In the genomic region with DNA sequence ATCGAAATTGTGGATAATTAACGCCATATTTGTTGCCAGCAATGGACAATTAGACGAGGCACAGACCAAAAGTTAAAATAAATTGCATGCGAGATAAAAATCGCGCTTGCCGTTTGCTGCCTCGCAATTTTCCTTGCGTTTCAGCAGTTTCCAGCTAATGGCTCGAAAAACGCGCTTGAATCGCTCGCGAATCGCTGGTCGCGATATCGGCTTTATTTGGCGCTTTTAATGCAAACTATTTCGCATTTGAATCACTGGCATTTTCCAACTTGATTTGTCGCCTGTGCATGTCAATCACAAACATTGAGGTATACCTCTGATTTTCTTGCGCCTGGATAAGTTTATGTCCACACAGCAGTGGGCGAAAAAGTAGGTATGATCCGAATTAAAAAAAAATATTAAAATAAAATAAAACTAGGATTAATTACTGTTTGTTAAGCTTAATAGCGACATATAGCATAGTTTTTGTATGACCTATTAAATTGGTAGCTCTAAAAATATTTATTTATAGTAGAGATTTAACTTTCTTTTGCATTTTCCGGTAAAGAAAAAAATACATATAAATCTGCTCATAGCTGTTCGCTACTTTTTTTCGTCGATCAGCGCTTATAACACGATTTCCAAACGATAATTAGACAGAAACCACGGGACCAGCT, we compare ENCODE assay signal across 3 fruit fly cellular contexts.
TF ChIP-seq lines count a peak whose summit lies in the region.

No protein-coding gene starts in this region.

- no peak for TF ChIP-seq CTCF in whole organism, embryonic (GFP tag; optimal IDR thresholded peaks at IDR 0.05; lab: Kevin White, UChicago)

TF ChIP-seq in whole organism, embryonic, 481 proteins besides CTCF, POLR2A, EP300 and RAD21 (continues in another document):
- TF ChIP-seq Drgx (GFP tag; IDR thresholded peaks at IDR 0.05; lab: Robert Waterston, UW) (peak; percentile 56; the same call in 1 of the 2 replicates), CG17359 (tag; optimal IDR thresholded peaks at IDR 0.05; lab: Kevin White, UChicago) (peak; percentile 44), bsh (GFP tag; optimal IDR thresholded peaks at IDR 0.05; lab: Kevin White, UChicago) (peak in 1 of 2 experiments; percentile 28), unpg (GFP tag; optimal IDR thresholded peaks at IDR 0.05; lab: Kevin White, UChicago) (peak; percentile 1), Xrp1 (GFP tag; IDR thresholded peaks at IDR 0.05; lab: Robert Waterston, UW) (peak; percentile 14; the same call in 1 of the 2 replicates), Hr51 (GFP tag; optimal IDR thresholded peaks at IDR 0.05; lab: Kevin White, UChicago) (peak in 1 of 2 experiments; percentile 13), en (GFP tag; optimal IDR thresholded peaks at IDR 0.05; lab: Kevin White, UChicago) (no peak), cas (GFP tag; IDR thresholded peaks at IDR 0.05; lab: Robert Waterston, UW) (no peak), ab (GFP tag; optimal IDR thresholded peaks at IDR 0.05; lab: Kevin White, UChicago) (no peak), gro (GFP tag; optimal IDR thresholded peaks at IDR 0.05; lab: Kevin White, UChicago) (no peak), CG11696 (GFP tag; IDR thresholded peaks at IDR 0.05; lab: Robert Waterston, UW) (peak; percentile 65; the same call in 1 of the 2 replicates), dmrt11E (tag; optimal IDR thresholded peaks at IDR 0.05; lab: Kevin White, UChicago) (peak; percentile 9), sens (GFP tag; lab: Kevin White, UChicago) (peak; percentile 8), CG11504 (tag; optimal IDR thresholded peaks at IDR 0.05; lab: Kevin White, UChicago) (peak; percentile 41), phol (tag; optimal IDR thresholded peaks at IDR 0.05; lab: Kevin White, UChicago) (peak; percentile 5), row (GFP tag; IDR thresholded peaks at IDR 0.05; lab: Robert Waterston, UW) (peak; percentile 41; the same call in 1 of the 3 replicates), Blimp-1 (GFP tag; optimal IDR thresholded peaks at IDR 0.05; lab: Kevin White, UChicago) (peak; percentile 29), gem (tag; optimal IDR thresholded peaks at IDR 0.05; lab: Kevin White, UChicago) (peak; percentile 35), CG13624 (GFP tag; optimal IDR thresholded peaks at IDR 0.05; lab: Kevin White, UChicago) (no peak), CG10274 (GFP tag; optimal IDR thresholded peaks at IDR 0.05; lab: Kevin White, UChicago) (no peak), Sox102F (GFP tag; optimal IDR thresholded peaks at IDR 0.05; lab: Kevin White, UChicago) (peak; percentile 41), Ssrp (tag; optimal IDR thresholded peaks at IDR 0.05; lab: Kevin White, UChicago) (peak; percentile 33), lola (GFP tag; optimal IDR thresholded peaks at IDR 0.05; lab: Kevin White, UChicago) (peak in 1 of 3 experiments; percentile 1), az2 (GFP tag; optimal IDR thresholded peaks at IDR 0.05; lab: Kevin White, UChicago) (peak; percentile 1), CG8359 (GFP tag; optimal IDR thresholded peaks at IDR 0.05; lab: Kevin White, UChicago; ENCODE audit: borderline replicate concordance) (peak; percentile 97), CG2678 (tag; optimal IDR thresholded peaks at IDR 0.05; lab: Kevin White, UChicago) (peak; percentile 9)

TF ChIP-seq in whole organism, prepupa, 60 proteins besides CTCF, POLR2A, EP300 and RAD21:
- TF ChIP-seq CG4318 (GFP tag; optimal IDR thresholded peaks at IDR 0.05; lab: Kevin White, UChicago) (peak; percentile 45), esn (GFP tag; optimal IDR thresholded peaks at IDR 0.05; lab: Kevin White, UChicago) (peak; percentile 11), dac (GFP tag; optimal IDR thresholded peaks at IDR 0.05; lab: Kevin White, UChicago) (no peak), CG32006 (GFP tag; optimal IDR thresholded peaks at IDR 0.05; lab: Kevin White, UChicago) (peak; percentile 73), Eip78C (GFP tag; lab: Kevin White, UChicago) (peak; percentile 59), OdsH (GFP tag; optimal IDR thresholded peaks at IDR 0.05; lab: Kevin White, UChicago) (peak; percentile 9), Hr4 (GFP tag; optimal IDR thresholded peaks at IDR 0.05; lab: Kevin White, UChicago) (peak; percentile 45), CG6276 (GFP tag; optimal IDR thresholded peaks at IDR 0.05; lab: Kevin White, UChicago) (peak; percentile 59), CG3919 (GFP tag; optimal IDR thresholded peaks at IDR 0.05; lab: Kevin White, UChicago) (no peak), achi (GFP tag; optimal IDR thresholded peaks at IDR 0.05; lab: Kevin White, UChicago) (peak; percentile 29), pdm3 (GFP tag; optimal IDR thresholded peaks at IDR 0.05; lab: Kevin White, UChicago) (peak; percentile 30), eg (GFP tag; IDR thresholded peaks at IDR 0.05; lab: Robert Waterston, UW) (0 out of 3 replicates have a peak, but pooled peaks have one; percentile 58), lz (GFP tag; optimal IDR thresholded peaks at IDR 0.05; lab: Kevin White, UChicago) (no peak), CG8119 (GFP tag; IDR thresholded peaks at IDR 0.05; lab: Robert Waterston, UW) (peak; percentile 63; the same call in 2 of the 3 replicates), CG34406 (GFP tag; optimal IDR thresholded peaks at IDR 0.05; lab: Kevin White, UChicago) (no peak), CG15336 (GFP tag; IDR thresholded peaks at IDR 0.05; lab: Robert Waterston, UW) (peak; percentile 68)

TF ChIP-seq in whole organism, pupa, 21 proteins besides CTCF, POLR2A, EP300 and RAD21:
- TF ChIP-seq CG13204 (GFP tag; optimal IDR thresholded peaks at IDR 0.05; lab: Kevin White, UChicago) (no peak), CG14655 (GFP tag; optimal IDR thresholded peaks at IDR 0.05; lab: Kevin White, UChicago) (peak; percentile 34), Pif1B (GFP tag; optimal IDR thresholded peaks at IDR 0.05; lab: Kevin White, UChicago) (no peak), gl (tag; optimal IDR thresholded peaks at IDR 0.05; lab: Kevin White, UChicago) (no peak), rn (GFP tag; IDR thresholded peaks at IDR 0.05; lab: Robert Waterston, UW) (no peak), EcR (GFP tag; optimal IDR thresholded peaks at IDR 0.05; lab: Kevin White, UChicago) (no peak), CG8159 (tag; optimal IDR thresholded peaks at IDR 0.05; lab: Kevin White, UChicago) (no peak), Snoo (tag; optimal IDR thresholded peaks at IDR 0.05; lab: Kevin White, UChicago) (no peak), CG12605 (GFP tag; IDR thresholded peaks at IDR 0.05; lab: Robert Waterston, UW) (no peak), D1 (tag; optimal IDR thresholded peaks at IDR 0.05; lab: Kevin White, UChicago) (no peak), CG15710 (tag; optimal IDR thresholded peaks at IDR 0.05; lab: Kevin White, UChicago) (no peak), fd96Ca (GFP tag; IDR thresholded peaks at IDR 0.05; lab: Robert Waterston, UW) (0 out of 3 replicates have a peak, but pooled peaks have one; percentile 19), CG8301 (tag; optimal IDR thresholded peaks at IDR 0.05; lab: Kevin White, UChicago) (peak; percentile 30), Pif1A (GFP tag; optimal IDR thresholded peaks at IDR 0.05; lab: Kevin White, UChicago) (no peak), CG32121 (GFP tag; IDR thresholded peaks at IDR 0.05; lab: Robert Waterston, UW) (peak; percentile 34; the same call in 1 of the 2 replicates), CG4496 (GFP tag; IDR thresholded peaks at IDR 0.05; lab: Robert Waterston, UW) (0 out of 3 replicates have a peak, but pooled peaks have one; percentile 25), CG10348 (GFP tag; IDR thresholded peaks at IDR 0.05; lab: Robert Waterston, UW) (no peak)

Comparison
In these comparisons a context has a peak if more than half of its experiments do, and no peak if none do; other contexts are left out.
1. Of the 7 proteins assayed by ChIP-seq in both whole organism, embryonic and whole organism, prepupa: peak only in whole organism, embryonic: Blimp-1 and Sox102F; only in whole organism, prepupa: none; in both: none; in neither: 5.